Fruit fly (Drosophila melanogaster): ENCODE results near the gene Ssb-c31a.

DNA sequence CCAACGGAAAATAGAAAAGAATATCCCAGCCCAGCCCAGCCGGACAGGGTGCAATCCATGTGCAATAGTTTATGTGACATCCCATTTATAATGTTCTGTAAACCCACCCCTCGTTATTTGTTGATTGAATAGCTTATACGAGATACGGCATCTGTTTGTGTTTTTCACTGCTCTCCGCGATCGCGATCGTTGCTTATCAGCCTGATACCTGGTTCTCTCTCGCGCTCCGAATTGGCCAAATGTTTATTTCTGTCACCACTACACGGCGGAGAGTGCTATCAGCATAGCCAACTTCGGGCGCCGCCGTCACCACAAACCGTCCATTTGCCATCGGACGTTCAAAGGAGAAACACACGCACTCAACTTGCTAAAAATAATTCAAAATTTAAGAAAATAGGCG lies 2.8 kb downstream of the Ssb-c31a start, which contains the start of gene CG8353:
- no peak for TF ChIP-seq Hr78 (GFP tag; optimal IDR thresholded peaks at IDR 0.05)
- no peak for TF ChIP-seq ey (GFP tag; optimal IDR thresholded peaks at IDR 0.05)
- TF ChIP-seq br (GFP tag; optimal IDR thresholded peaks at IDR 0.05): no peak
- no peak for TF ChIP-seq woc (GFP tag; optimal IDR thresholded peaks at IDR 0.05)
- TF ChIP-seq Dfd (GFP tag; optimal IDR thresholded peaks at IDR 0.05): no peak
- no peak for TF ChIP-seq N (GFP tag; optimal IDR thresholded peaks at IDR 0.05)

Measured in whole organism, wandering third instar larva.